Fruit fly (Drosophila melanogaster) whole organism, adult: Measurements from ENCODE around the gene dsh.
A peak's percentile ranks its signal among the peaks of the same experiment; 100 is the strongest.

ENCODE experiments used
- CG11617 ChIP-seq: fragments of 200-800 bp; sonication (Bioruptor generic); optimal IDR thresholded peaks from 2 replicates; lab custom pipeline; 2017; ENCODE audit warnings: mild to moderate bottlenecking, missing biosample characterization, missing genetic modification reagents, missing genetic modification characterization
- CG12768 ChIP-seq: fragments of 200-800 bp; sonication (Bioruptor generic); optimal IDR thresholded peaks from 2 replicates; lab custom pipeline; 2017; ENCODE audit warnings: missing biosample characterization, missing genetic modification characterization, mild to moderate bottlenecking, moderate library complexity, missing genetic modification reagents
- CG14711 ChIP-seq: fragments of 200-800 bp; sonication (Bioruptor generic); optimal IDR thresholded peaks from 2 replicates; lab custom pipeline; 2018; ENCODE audit warnings: missing biosample characterization, mild to moderate bottlenecking, missing genetic modification characterization, moderate library complexity
- CG1620 ChIP-seq: fragments of 200-800 bp; sonication (Bioruptor generic); optimal IDR thresholded peaks from 2 replicates; lab custom pipeline; 2016; ENCODE audit warnings: missing biosample characterization, missing genetic modification characterization
- CG33017 ChIP-seq: fragments of 200-800 bp; sonication (Bioruptor generic); optimal IDR thresholded peaks from 2 replicates; lab custom pipeline; 2018; ENCODE audit warnings: missing biosample characterization, mild to moderate bottlenecking, missing genetic modification characterization, moderate library complexity
- CG7045 ChIP-seq: fragments of 200-800 bp; sonication (Bioruptor generic); optimal IDR thresholded peaks from 2 replicates; lab custom pipeline; 2017; ENCODE audit warnings: missing biosample characterization, mild to moderate bottlenecking, missing genetic modification characterization
- Crg-1 ChIP-seq: fragments of 200-800 bp; sonication (Bioruptor generic); optimal IDR thresholded peaks from 2 replicates; lab custom pipeline; 2016; ENCODE audit warnings: missing biosample characterization, missing genetic modification characterization
- Mnt ChIP-seq: fragments of 200-800 bp; sonication (Bioruptor generic); optimal IDR thresholded peaks from 2 replicates; lab custom pipeline; 2016; ENCODE audit warnings: missing biosample characterization, mild to moderate bottlenecking, missing genetic modification characterization
- bab1 ChIP-seq: fragments of 200-800 bp; sonication (Bioruptor generic); optimal IDR thresholded peaks from 3 replicates; lab custom pipeline; 2019; ENCODE audit warnings: missing biosample characterization, mild to moderate bottlenecking, missing genetic modification characterization, moderate library complexity
- cic ChIP-seq: fragments of 200-800 bp; sonication (Bioruptor generic); optimal IDR thresholded peaks from 2 replicates; lab custom pipeline; 2017; ENCODE audit warnings: missing biosample characterization, mild to moderate bottlenecking, missing genetic modification characterization, moderate library complexity
- cnc ChIP-seq, 2 experiments: fragments of >200 bp; optimal IDR thresholded peaks; 2 replicates each; lab custom pipeline; 2017
- kay ChIP-seq: fragments of 200-800 bp; sonication (Bioruptor generic); peaks from one replicate; lab custom pipeline; 2016; ENCODE audit warnings: missing biosample characterization, missing genetic modification characterization, borderline replicate concordance
- toe ChIP-seq: fragments of 200-800 bp; sonication (Bioruptor generic); optimal IDR thresholded peaks from 2 replicates; lab custom pipeline; 2016; ENCODE audit warnings: missing biosample characterization, missing genetic modification characterization

- no peak for TF ChIP-seq Crg-1 (GFP tag; lab: Kevin White, UChicago)
- TF ChIP-seq cnc (optimal IDR thresholded peaks at IDR 0.05; lab: Kevin White, UChicago): no peak
- TF ChIP-seq CG1620 (GFP tag; lab: Kevin White, UChicago): peak; percentile 20
- no peak for TF ChIP-seq toe (GFP tag; lab: Kevin White, UChicago)
- no peak for TF ChIP-seq CG33017 (tag; lab: Kevin White, UChicago)
- TF ChIP-seq CG12768 (GFP tag; lab: Kevin White, UChicago): no peak
- TF ChIP-seq CG11617 (GFP tag; lab: Kevin White, UChicago): peak; percentile 12
- TF ChIP-seq kay (GFP tag; lab: Kevin White, UChicago): no peak
- peak; percentile 59 for TF ChIP-seq bab1 (GFP tag; lab: Kevin White, UChicago)
- no peak for TF ChIP-seq cic
- TF ChIP-seq CG7045: no peak
- TF ChIP-seq CG14711: peak; percentile 21
- TF ChIP-seq Mnt (GFP tag; lab: Kevin White, UChicago): peak; percentile 78
Observed at dm6 chrX:11325175-11325768, 30.4 kb upstream of the dsh start, which contains the start of gene Gapvd1.
